Worm (Caenorhabditis elegans) whole organism, midembryonic: ENCODE results near the gene srab-25.

Source experiments
- flt-1 ChIP-seq: fragments of 200-800 bp; sonication (Bioruptor generic); IDR thresholded peaks from 2 replicates; pipeline ENCODE4 v1.3.6; 2022; ENCODE audit warnings: missing genetic modification characterization, missing compliant biosample characterization
- klf-2 ChIP-seq: fragments of 200-800 bp; sonication (Bioruptor generic); conservative IDR thresholded peaks from 2 replicates; pipeline ENCODE4 v1.3.6; 2022; ENCODE audit warnings: missing genetic modification reagents, missing genetic modification characterization, missing compliant biosample characterization
- med-1 ChIP-seq: sonication (generic microtip); optimal IDR thresholded peaks from 2 replicates; lab custom pipeline; 2017; ENCODE audit warnings: missing genetic modification characterization, mild to moderate bottlenecking, missing compliant biosample characterization, antibody characterized with exemption, missing genetic modification reagents; ENCODE audit not compliant: insufficient read depth
- ztf-29 ChIP-seq: fragments of 200-800 bp; sonication (Bioruptor generic); IDR thresholded peaks from 2 replicates; pipeline ENCODE4 v1.3.6; 2022; ENCODE audit warnings: missing genetic modification reagents, missing genetic modification characterization, missing compliant biosample characterization

- TF ChIP-seq med-1 (GFP tag; lab: Kevin White, UChicago), result no peak
- TF ChIP-seq flt-1 (GFP tag; lab: Robert Waterston, UW), result no peak
- no peak for TF ChIP-seq klf-2 (GFP tag; lab: Robert Waterston, UW)
- no peak for TF ChIP-seq ztf-29 (GFP tag; lab: Robert Waterston, UW)
Observed at ce11 chrV:1779994-1780393, 39.0 kb upstream of the srab-25 start.
